Fruit fly (Drosophila melanogaster) whole organism, prepupa: ENCODE results near the gene Or83a.

ENCODE experiments used
- Blimp-1 ChIP-seq: fragments of 200-800 bp; sonication (Bioruptor generic); optimal IDR thresholded peaks from 3 replicates; lab custom pipeline; 2017; ENCODE audit warnings: missing biosample characterization, missing genetic modification characterization, mild to moderate bottlenecking, moderate library complexity, missing genetic modification reagents
- CG10631 ChIP-seq: fragments of 200-800 bp; sonication (Bioruptor generic); optimal IDR thresholded peaks from 2 replicates; lab custom pipeline; 2016; ENCODE audit warnings: missing biosample characterization, missing genetic modification characterization
- CG10669 ChIP-seq: fragments of 200-800 bp; sonication (Bioruptor generic); optimal IDR thresholded peaks from 3 replicates; lab custom pipeline; 2018; ENCODE audit warnings: missing biosample characterization, mild to moderate bottlenecking, missing genetic modification characterization, moderate library complexity
- CG11294 ChIP-seq: fragments of 200-800 bp; sonication (Bioruptor generic); IDR thresholded peaks from 2 replicates; pipeline ENCODE4 v1.3.6; 2022; ENCODE audit warnings: missing biosample characterization, missing genetic modification characterization
- CG15336 ChIP-seq: fragments of 200-800 bp; sonication (Bioruptor generic); IDR thresholded peaks from 2 replicates; pipeline ENCODE4 v1.3.6; 2022; ENCODE audit warnings: missing biosample characterization, missing genetic modification characterization
- CG1621 ChIP-seq: fragments of 200-800 bp; sonication (Bioruptor generic); optimal IDR thresholded peaks from 3 replicates; lab custom pipeline; 2018; ENCODE audit warnings: missing biosample characterization, mild to moderate bottlenecking, missing genetic modification characterization
- CG3032 ChIP-seq: fragments of 200-800 bp; optimal IDR thresholded peaks from 2 replicates; lab custom pipeline; 2019; ENCODE audit warnings: missing biosample characterization, mild to moderate bottlenecking, missing genetic modification characterization, moderate library complexity
- CG32006 ChIP-seq: fragments of 200-800 bp; sonication (Bioruptor generic); optimal IDR thresholded peaks from 3 replicates; lab custom pipeline; 2017; ENCODE audit warnings: missing biosample characterization, mild to moderate bottlenecking, missing genetic modification characterization
- CG34406 ChIP-seq: fragments of 200-800 bp; sonication (Bioruptor generic); optimal IDR thresholded peaks from 3 replicates; lab custom pipeline; 2016; ENCODE audit warnings: missing biosample characterization, missing genetic modification characterization
- CG3919 ChIP-seq: fragments of 200-800 bp; sonication (Bioruptor generic); optimal IDR thresholded peaks from 3 replicates; lab custom pipeline; 2016; ENCODE audit warnings: missing biosample characterization, missing genetic modification characterization
- CG4318 ChIP-seq: fragments of 200-800 bp; sonication (Bioruptor generic); optimal IDR thresholded peaks from 3 replicates; lab custom pipeline; 2017; ENCODE audit warnings: missing biosample characterization, mild to moderate bottlenecking, missing genetic modification characterization
- CG6163 ChIP-seq: fragments of 200-800 bp; sonication (Bioruptor generic); IDR thresholded peaks from 3 replicates; pipeline ENCODE4 v1.3.6; 2022; ENCODE audit warnings: missing biosample characterization, missing genetic modification characterization
- CG6808 ChIP-seq: fragments of 200-800 bp; sonication (Bioruptor generic); optimal IDR thresholded peaks from 3 replicates; lab custom pipeline; 2017; ENCODE audit warnings: missing biosample characterization, missing genetic modification characterization, mild to moderate bottlenecking, moderate library complexity, missing genetic modification reagents
- CG6854 ChIP-seq: fragments of 200-800 bp; sonication (Bioruptor generic); optimal IDR thresholded peaks from 2 replicates; lab custom pipeline; 2017; ENCODE audit warnings: missing biosample characterization, mild to moderate bottlenecking, missing genetic modification characterization
- CG7368 ChIP-seq: fragments of 200-800 bp; sonication (Bioruptor generic); optimal IDR thresholded peaks from 3 replicates; lab custom pipeline; 2016; ENCODE audit warnings: missing biosample characterization, missing genetic modification characterization
- CG8119 ChIP-seq: fragments of 200-800 bp; sonication (Bioruptor generic); IDR thresholded peaks from 3 replicates; pipeline ENCODE4 v1.3.6; 2022; ENCODE audit warnings: missing biosample characterization, missing genetic modification characterization
- CG8319 ChIP-seq: fragments of 200-800 bp; sonication (Bioruptor generic); optimal IDR thresholded peaks from 3 replicates; lab custom pipeline; 2016; ENCODE audit warnings: missing biosample characterization, missing genetic modification characterization
- Eip78C ChIP-seq: fragments of 200-800 bp; sonication (Bioruptor generic); peaks from one replicate; lab custom pipeline; 2016; ENCODE audit warnings: missing biosample characterization, missing genetic modification characterization
- Eip93F ChIP-seq: fragments of 200-800 bp; sonication (Bioruptor generic); optimal IDR thresholded peaks from 2 replicates; lab custom pipeline; 2016; ENCODE audit warnings: missing biosample characterization, mild to moderate bottlenecking, missing genetic modification characterization
- Ets96B ChIP-seq: fragments of 200-800 bp; optimal IDR thresholded peaks from 2 replicates; lab custom pipeline; 2019; ENCODE audit warnings: missing biosample characterization, mild to moderate bottlenecking, missing genetic modification characterization, moderate library complexity
- Lpt ChIP-seq: fragments of 200-800 bp; sonication (Bioruptor generic); optimal IDR thresholded peaks from 3 replicates; lab custom pipeline; 2016; ENCODE audit warnings: missing biosample characterization, missing genetic modification characterization
- Sox102F ChIP-seq: fragments of 200-800 bp; sonication (Bioruptor generic); optimal IDR thresholded peaks from 2 replicates; lab custom pipeline; 2016; ENCODE audit warnings: missing biosample characterization, mild to moderate bottlenecking, missing genetic modification characterization
- acj6 ChIP-seq: fragments of 200-800 bp; sonication (Bioruptor generic); optimal IDR thresholded peaks from 3 replicates; lab custom pipeline; 2016; ENCODE audit warnings: missing biosample characterization, missing genetic modification characterization
- cyc ChIP-seq: fragments of 200-800 bp; sonication (Bioruptor generic); optimal IDR thresholded peaks from 3 replicates; lab custom pipeline; 2016; ENCODE audit warnings: missing biosample characterization, missing genetic modification characterization
- dsx ChIP-seq: fragments of 200-800 bp; optimal IDR thresholded peaks from 3 replicates; lab custom pipeline; 2019; ENCODE audit warnings: missing biosample characterization, mild to moderate bottlenecking, missing genetic modification characterization, moderate library complexity; ENCODE audit not compliant: poor library complexity, severe bottlenecking
- eg ChIP-seq: fragments of 200-800 bp; sonication (Bioruptor generic); IDR thresholded peaks from 3 replicates; pipeline ENCODE4 v1.3.6; 2022; ENCODE audit warnings: missing biosample characterization, missing genetic modification characterization
- fd59A ChIP-seq: fragments of 200-800 bp; sonication (Bioruptor generic); optimal IDR thresholded peaks from 2 replicates; lab custom pipeline; 2017; ENCODE audit warnings: missing biosample characterization, mild to moderate bottlenecking, missing genetic modification characterization, missing genetic modification reagents
- net ChIP-seq: fragments of 200-800 bp; sonication (Bioruptor generic); optimal IDR thresholded peaks from 3 replicates; lab custom pipeline; 2016; ENCODE audit warnings: missing biosample characterization, missing genetic modification characterization
- salr ChIP-seq, 2 experiments: fragments of 200-800 bp; sonication (Bioruptor generic); optimal IDR thresholded peaks; 3 replicates each; lab custom pipeline; 2016 to 2018; ENCODE audit warnings: missing biosample characterization in 2 of 2, missing genetic modification characterization in 2 of 2, mild to moderate bottlenecking in 1 of 2
- spab ChIP-seq: fragments of 200-800 bp; sonication (Bioruptor generic); optimal IDR thresholded peaks from 2 replicates; lab custom pipeline; 2017; ENCODE audit warnings: missing biosample characterization, mild to moderate bottlenecking, missing genetic modification characterization, missing genetic modification reagents
- ss ChIP-seq, 2 experiments: fragments of 200-800 bp; sonication (Bioruptor generic); optimal IDR thresholded peaks; 2 replicates in 1 of 2; 3 replicates in 1 of 2; lab custom pipeline; 2017 to 2018; ENCODE audit warnings: mild to moderate bottlenecking in 2 of 2, missing biosample characterization in 2 of 2, missing genetic modification characterization in 2 of 2, moderate library complexity in 1 of 2
- svp ChIP-seq: fragments of 200-800 bp; sonication (Bioruptor generic); peaks from one replicate; lab custom pipeline; 2016; ENCODE audit warnings: missing biosample characterization, missing genetic modification characterization

The Or83a gene

DNA sequence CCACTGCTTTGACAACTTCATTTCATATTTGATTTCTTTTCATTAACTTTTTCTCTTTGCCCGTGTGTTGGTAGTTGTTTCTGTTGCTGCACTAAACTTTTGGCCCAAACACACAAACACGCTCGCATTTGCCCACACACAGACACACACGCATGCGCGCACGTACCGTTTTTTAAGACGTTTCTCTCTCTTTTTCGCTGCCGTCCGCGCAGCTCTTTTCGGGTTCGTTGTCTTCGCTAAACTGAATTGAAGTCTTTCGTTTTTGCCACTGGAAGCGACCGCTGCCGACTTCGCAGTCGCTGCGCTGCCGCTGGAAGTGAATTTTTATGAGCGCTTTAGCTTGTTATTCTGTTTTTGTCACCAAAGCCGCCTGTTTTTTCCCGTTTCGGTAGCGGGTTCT is 6.4 kb downstream of the Or83a start, which contains the start of gene kkv:
Gene kkv (minus strand): TSS at position 246 of the 400 bp plus-strand sequence.
- TF ChIP-seq eg (GFP tag; lab: Robert Waterston, UW) (peak; percentile 39; the same call in 1 of the 3 replicates), svp (GFP tag; lab: Kevin White, UChicago) (no peak)
- TF ChIP-seq, all 60 proteins: peak for 1

- peak; percentile 61 for TF ChIP-seq Blimp-1 (GFP tag; lab: Kevin White, UChicago)
- TF ChIP-seq ss (GFP tag; optimal IDR thresholded peaks at IDR 0.05; lab: Kevin White, UChicago): no peak
These were observed 7.0 kb downstream of the Or83a start for dm6 chr3R:5392033-5392432.

DNA sequence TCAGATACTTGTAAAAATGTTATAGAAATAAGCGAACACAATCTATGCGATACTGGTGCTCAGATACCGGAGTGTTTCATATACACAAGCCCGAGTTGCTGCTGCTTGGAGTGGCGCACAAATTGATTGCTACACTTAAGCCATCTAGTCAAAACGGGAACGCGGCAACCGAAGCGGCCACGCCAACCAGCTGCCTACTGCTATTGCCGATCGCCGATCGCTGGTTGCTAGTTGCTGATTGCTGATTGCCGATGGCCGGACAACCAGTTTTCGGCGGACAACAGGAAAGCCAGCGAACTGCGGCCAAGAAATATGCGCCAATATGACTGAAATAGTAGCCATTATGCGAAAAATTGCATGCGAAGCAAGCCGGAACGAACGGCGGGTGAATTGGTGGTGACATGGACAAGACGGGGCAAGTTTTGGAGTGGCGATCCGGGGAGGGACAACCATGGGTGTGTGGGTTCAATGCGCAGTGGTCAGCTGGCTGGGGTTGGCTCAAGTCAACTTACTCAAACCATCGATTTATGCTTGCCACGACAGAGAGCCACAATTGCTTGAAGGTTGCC is 8.8 kb downstream of the Or83a start:
- TF ChIP-seq CG34406 (GFP tag; lab: Kevin White, UChicago): no peak
- TF ChIP-seq eg (GFP tag; lab: Robert Waterston, UW): 0 out of 3 replicates have a peak, but pooled peaks have one; percentile 23
- peak; percentile 41 for TF ChIP-seq Lpt (GFP tag; lab: Kevin White, UChicago)
- peak; percentile 54 for TF ChIP-seq CG1621
- peak in 1 of 2 experiments; percentile 58 for TF ChIP-seq ss (GFP tag; optimal IDR thresholded peaks at IDR 0.05; lab: Kevin White, UChicago)
- TF ChIP-seq fd59A (GFP tag; lab: Kevin White, UChicago): no peak
- TF ChIP-seq Eip78C (GFP tag; lab: Kevin White, UChicago): peak; percentile 40

DNA sequence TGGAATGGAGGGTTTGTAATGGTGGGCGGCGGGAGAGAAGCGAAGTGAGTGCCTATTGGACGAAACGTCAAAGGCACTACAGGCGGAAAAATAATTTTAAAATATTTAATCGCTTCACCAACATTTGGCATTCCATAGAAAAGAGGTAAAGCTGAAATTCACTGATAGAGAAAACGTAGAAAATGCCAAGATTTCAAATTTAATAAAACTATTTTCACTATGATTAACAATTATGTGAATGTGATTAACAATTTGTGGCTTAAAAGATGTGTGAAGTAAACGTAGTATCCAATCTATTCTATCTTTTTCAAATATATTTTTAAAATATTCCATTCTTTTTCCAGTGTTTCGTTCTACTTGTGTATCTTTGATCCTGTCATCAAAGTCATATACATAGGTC is 9.6 kb downstream of the Or83a start:
- TF ChIP-seq CG8319 (GFP tag; lab: Kevin White, UChicago) (no peak), net (GFP tag; lab: Kevin White, UChicago) (peak; percentile 29), CG7368 (GFP tag; lab: Kevin White, UChicago) (no peak), Lpt (GFP tag; lab: Kevin White, UChicago) (peak; percentile 15), CG8119 (0 out of 3 replicates have a peak, but pooled peaks have one; percentile 41), CG3032 (tag; lab: Kevin White, UChicago) (peak; percentile 36), CG3919 (GFP tag; lab: Kevin White, UChicago) (peak; percentile 15), fd59A (GFP tag; lab: Kevin White, UChicago) (peak; percentile 30), CG11294 (GFP tag; lab: Robert Waterston, UW) (no peak), Eip78C (GFP tag; lab: Kevin White, UChicago) (peak; percentile 74), spab (peak; percentile 14), CG32006 (GFP tag; lab: Kevin White, UChicago) (peak; percentile 56), Ets96B (tag; lab: Kevin White, UChicago) (peak; percentile 22), CG10631 (GFP tag; lab: Kevin White, UChicago) (peak; percentile 37), Eip93F (GFP tag; lab: Kevin White, UChicago) (no peak), CG10669 (peak; percentile 27)

dm6 chr3R:5389034-5389433 is 10.0 kb downstream of the Or83a start:
- no peak for TF ChIP-seq Lpt (GFP tag; lab: Kevin White, UChicago)
- TF ChIP-seq CG15336 (GFP tag; lab: Robert Waterston, UW): no peak
- no peak for TF ChIP-seq Sox102F (GFP tag; lab: Kevin White, UChicago)
- TF ChIP-seq CG4318 (GFP tag; lab: Kevin White, UChicago): no peak
- no peak for TF ChIP-seq cyc
- peak; percentile 35 to 37 for TF ChIP-seq ss (GFP tag; optimal IDR thresholded peaks at IDR 0.05; lab: Kevin White, UChicago)
- no peak for TF ChIP-seq CG8119
- TF ChIP-seq CG1621: peak; percentile 32
- no peak for TF ChIP-seq fd59A (GFP tag; lab: Kevin White, UChicago)
- no peak for TF ChIP-seq salr (GFP tag; optimal IDR thresholded peaks at IDR 0.05; lab: Kevin White, UChicago)
- no peak for TF ChIP-seq CG8319 (GFP tag; lab: Kevin White, UChicago)
- no peak for TF ChIP-seq dsx
- no peak for TF ChIP-seq CG6854 (GFP tag; lab: Kevin White, UChicago)

- TF ChIP-seq acj6 (GFP tag; lab: Kevin White, UChicago): no peak
- no peak for TF ChIP-seq net (GFP tag; lab: Kevin White, UChicago)
- no peak for TF ChIP-seq CG6808
- TF ChIP-seq CG3919 (GFP tag; lab: Kevin White, UChicago): no peak
- no peak for TF ChIP-seq spab
- no peak for TF ChIP-seq CG6163 (GFP tag; lab: Robert Waterston, UW)
These were observed 11.0 kb downstream of the Or83a start for dm6 chr3R:5387996-5388395.
